Worm (Caenorhabditis elegans) whole organism, young adult: Measurements from ENCODE around the gene F41C3.2.

Experiments used
- F23B12.7 ChIP-seq: sonication (generic microtip); optimal IDR thresholded peaks from 2 replicates; lab custom pipeline; 2017; ENCODE audit warnings: missing genetic modification characterization, mild to moderate bottlenecking, missing compliant biosample characterization, antibody characterized with exemption, moderate library complexity; ENCODE audit not compliant: insufficient read depth
- F49E8.2 ChIP-seq: sonication (generic microtip); optimal IDR thresholded peaks from 3 replicates; lab custom pipeline; 2017; ENCODE audit warnings: missing genetic modification characterization, mild to moderate bottlenecking, missing compliant biosample characterization, antibody characterized with exemption, moderate library complexity; ENCODE audit not compliant: insufficient read depth
- T07F8.4 ChIP-seq: sonication (generic microtip); optimal IDR thresholded peaks from 2 replicates; lab custom pipeline; 2016; ENCODE audit warnings: mild to moderate bottlenecking, missing genetic modification characterization, moderate library complexity, missing compliant biosample characterization
- Y53F4B.3 ChIP-seq: fragments of 200-800 bp; sonication (Bioruptor generic); IDR thresholded peaks from 2 replicates; pipeline ENCODE4 v1.3.6; 2022; ENCODE audit warnings: missing genetic modification reagents, missing genetic modification characterization, missing compliant biosample characterization
- atf-7 ChIP-seq: sonication (generic microtip); optimal IDR thresholded peaks from 2 replicates; lab custom pipeline; 2017; ENCODE audit warnings: mild to moderate bottlenecking, missing genetic modification characterization, missing compliant biosample characterization
- ccch-3 ChIP-seq: fragments of 200-800 bp; sonication (Bioruptor generic); optimal IDR thresholded peaks from 2 replicates; lab custom pipeline; 2018; ENCODE audit warnings: mild to moderate bottlenecking, missing genetic modification characterization, missing compliant biosample characterization
- hlh-26 ChIP-seq: fragments of 200-800 bp; sonication (Bioruptor generic); conservative IDR thresholded peaks from 2 replicates; pipeline ENCODE4 v1.3.6; 2022; ENCODE audit warnings: missing genetic modification reagents, missing genetic modification characterization, missing compliant biosample characterization
- hsf-1 ChIP-seq: fragments of 200-800 bp; sonication (Bioruptor generic); IDR thresholded peaks from 2 replicates; pipeline ENCODE4 v1.3.6; 2022; ENCODE audit warnings: missing genetic modification reagents, missing genetic modification characterization, missing compliant biosample characterization
- madf-8 ChIP-seq: fragments of 200-800 bp; sonication (Bioruptor generic); conservative IDR thresholded peaks from 2 replicates; pipeline ENCODE4 v1.3.6; 2022; ENCODE audit warnings: missing genetic modification reagents, missing genetic modification characterization, missing compliant biosample characterization
- nfyb-1 ChIP-seq: fragments of 200-800 bp; sonication (Bioruptor generic); IDR thresholded peaks from 2 replicates; pipeline ENCODE4 v1.3.6; 2022; ENCODE audit warnings: missing genetic modification reagents, missing genetic modification characterization, missing compliant biosample characterization
- nhr-90 ChIP-seq: sonication (generic microtip); optimal IDR thresholded peaks from 2 replicates; lab custom pipeline; 2016; ENCODE audit warnings: missing genotype, mild to moderate bottlenecking, missing genetic modification characterization, missing compliant biosample characterization
- rec-8 ChIP-seq, 2 experiments: sonication (generic microtip); optimal IDR thresholded peaks; 2 replicates each; lab custom pipeline; 2016; ENCODE audit warnings: mild to moderate bottlenecking in 2 of 2, missing genetic modification characterization in 2 of 2, missing genetic modification reagents in 2 of 2, missing genotype in 2 of 2, missing biosample characterization in 1 of 2, missing compliant biosample characterization in 1 of 2, moderate library complexity in 1 of 2
- snpc-4 ChIP-seq, 5 experiments: fragments of 150-350 bp in 1 of 5; sonication (generic microtip) in 4 of 5; optimal IDR thresholded peaks; 2 replicates each; lab custom pipeline; 2014 to 2018; ENCODE audit warnings: missing genetic modification characterization in 5 of 5, missing biosample characterization in 3 of 5, antibody characterized with exemption in 2 of 5, mild to moderate bottlenecking in 2 of 5, missing compliant biosample characterization in 2 of 5, missing genotype in 2 of 5, moderate library complexity in 2 of 5, missing genetic modification reagents in 1 of 5

DNA sequence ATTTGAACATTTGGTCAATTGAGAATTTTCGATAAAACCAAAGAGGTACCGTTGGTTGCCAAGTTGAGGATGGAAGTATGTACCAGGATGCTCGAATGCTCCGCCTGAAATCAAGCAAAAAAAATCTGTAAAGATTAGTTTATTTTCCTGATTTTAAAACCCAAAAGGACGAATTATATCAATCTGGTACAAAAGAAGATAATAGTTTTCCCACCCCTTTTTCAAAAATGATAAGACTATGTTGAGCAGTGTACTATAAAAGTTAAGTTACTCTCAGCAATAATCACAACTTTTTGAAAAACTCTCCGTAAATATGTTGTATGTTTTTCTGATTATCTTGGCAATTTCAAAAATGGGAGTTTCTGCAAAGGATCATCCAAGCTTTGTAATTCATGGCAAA lies 8.7 kb downstream of the F41C3.2 start, which contains the start of gene F26G1.3:
- TF ChIP-seq snpc-4 (GFP tag; optimal IDR thresholded peaks at IDR 0.05; lab: Kevin White, UChicago) (no peak), snpc-4 (tag; optimal IDR thresholded peaks at IDR 0.05; lab: Kevin White, UChicago) (no peak), nhr-90 (tag; lab: Kevin White, UChicago) (no peak), F23B12.7 (tag; lab: Kevin White, UChicago) (no peak), F49E8.2 (no peak), hsf-1 (GFP tag; lab: Robert Waterston, UW) (no peak), rec-8 (tag; optimal IDR thresholded peaks at IDR 0.05; lab: Kevin White, UChicago) (no peak), ccch-3 (no peak), hlh-26 (GFP tag; lab: Robert Waterston, UW) (no peak), T07F8.4 (tag; lab: Kevin White, UChicago) (no peak), nfyb-1 (GFP tag; lab: Robert Waterston, UW) (no peak), madf-8 (GFP tag; lab: Robert Waterston, UW) (no peak), atf-7 (no peak), Y53F4B.3 (no peak)
